Fruit fly (Drosophila melanogaster) S2 (cell line): ENCODE measurements around the gene CG14445.

ENCODE experiments used
- CG8478 ChIP-seq: fragments of >200 bp; optimal IDR thresholded peaks from 2 replicates; lab custom pipeline; 2018
- CTCF ChIP-seq, 2 experiments: fragments of >200 bp; optimal IDR thresholded peaks; 2 replicates each; lab custom pipeline; 2018

CG14445 gene

dm6 chrX:6231764-6232163, 5.4 kb upstream of the CG14445 start:
- TF ChIP-seq CTCF (optimal IDR thresholded peaks at IDR 0.05; lab: Kevin White, UChicago) (no peak), CG8478 (lab: Kevin White, UChicago) (no peak)

dm6 chrX:6252897-6253540, 15.9 kb downstream of the CG14445 start:
- TF ChIP-seq CG8478 (lab: Kevin White, UChicago) (no peak), CTCF (optimal IDR thresholded peaks at IDR 0.05; lab: Kevin White, UChicago) (no peak)

dm6 chrX:6253701-6254100, 16.6 kb downstream of the CG14445 start:
- no peak for TF ChIP-seq CG8478 (lab: Kevin White, UChicago)
- peak; percentile 65 to 79 for TF ChIP-seq CTCF (optimal IDR thresholded peaks at IDR 0.05; lab: Kevin White, UChicago)

dm6 chrX:6254617-6255349, 17.7 kb downstream of the CG14445 start:
- TF ChIP-seq CG8478 (lab: Kevin White, UChicago): no peak
- no peak for TF ChIP-seq CTCF (optimal IDR thresholded peaks at IDR 0.05; lab: Kevin White, UChicago)

dm6 chrX:6255414-6255915, 18.4 kb downstream of the CG14445 start, which contains the start of the genes Rbcn-3A and Spx:
Gene Rbcn-3A (minus strand): TSS chrX:6255487.
Gene Spx (plus strand): TSS chrX:6255822.
- no peak for TF ChIP-seq CTCF (optimal IDR thresholded peaks at IDR 0.05; lab: Kevin White, UChicago)
- TF ChIP-seq CG8478 (lab: Kevin White, UChicago): no peak

- TF ChIP-seq CG8478 (lab: Kevin White, UChicago) (no peak), CTCF (optimal IDR thresholded peaks at IDR 0.05; lab: Kevin White, UChicago) (no peak)
These were observed 22.6 kb downstream of the CG14445 start for dm6 chrX:6259696-6260095.

- TF ChIP-seq CG8478 (lab: Kevin White, UChicago) (no peak), CTCF (optimal IDR thresholded peaks at IDR 0.05; lab: Kevin White, UChicago) (no peak)
These were observed 23.8 kb downstream of the CG14445 start, which contains the start of gene Josd for dm6 chrX:6260900-6261299. Gene Josd (plus strand): TSS chrX:6261169.

dm6 chrX:6263614-6264130, 26.6 kb downstream of the CG14445 start:
- TF ChIP-seq CTCF (optimal IDR thresholded peaks at IDR 0.05; lab: Kevin White, UChicago): no peak

- TF ChIP-seq CG8478 (lab: Kevin White, UChicago) (no peak), CTCF (optimal IDR thresholded peaks at IDR 0.05; lab: Kevin White, UChicago) (no peak)
These were observed 27.3 kb downstream of the CG14445 start for dm6 chrX:6264456-6264855.

dm6 chrX:6265456-6265877, 28.4 kb downstream of the CG14445 start:
- TF ChIP-seq CTCF (optimal IDR thresholded peaks at IDR 0.05; lab: Kevin White, UChicago): no peak
- no peak for TF ChIP-seq CG8478 (lab: Kevin White, UChicago)

- TF ChIP-seq CG8478 (lab: Kevin White, UChicago) (no peak), CTCF (optimal IDR thresholded peaks at IDR 0.05; lab: Kevin White, UChicago) (no peak)
These were observed 29.0 kb downstream of the CG14445 start for dm6 chrX:6266092-6266491.

- TF ChIP-seq CTCF (optimal IDR thresholded peaks at IDR 0.05; lab: Kevin White, UChicago) (no peak), CG8478 (lab: Kevin White, UChicago) (no peak)
These were observed 30.1 kb downstream of the CG14445 start, which contains the start of gene schlank for dm6 chrX:6267187-6267711. Gene schlank (minus strand): TSS chrX:6267228.

- TF ChIP-seq CG8478 (lab: Kevin White, UChicago) (no peak), CTCF (optimal IDR thresholded peaks at IDR 0.05; lab: Kevin White, UChicago) (no peak)
These were observed 30.8 kb downstream of the CG14445 start, which contains the start of gene Spt6 for dm6 chrX:6267745-6268582. Gene Spt6 (plus strand): TSS chrX:6267797.

dm6 chrX:6276590-6276989, 39.5 kb downstream of the CG14445 start, which contains the start of gene CG3566:
Gene CG3566 (minus strand): TSS chrX:6276724.
- TF ChIP-seq CG8478 (lab: Kevin White, UChicago): no peak
- no peak for TF ChIP-seq CTCF (optimal IDR thresholded peaks at IDR 0.05; lab: Kevin White, UChicago)
